Fruit fly (Drosophila melanogaster) whole organism, embryonic: Measurements from ENCODE around the gene MtnD.
A peak's percentile ranks its signal among the peaks of the same experiment; 100 is the strongest.

Source experiments
- Awh ChIP-seq: fragments of 200-800 bp; sonication (Bioruptor generic); IDR thresholded peaks from 2 replicates; pipeline ENCODE4, ENCODE4 v1.3.6; 2022; ENCODE audit warnings: missing biosample characterization, missing genetic modification characterization
- CG10366 ChIP-seq: fragments of 200-800 bp; sonication (Bioruptor generic); IDR thresholded peaks from 2 replicates; pipeline ENCODE4 v1.3.6; 2022; ENCODE audit warnings: missing biosample characterization, missing genetic modification characterization
- CG11504 ChIP-seq: fragments of 200-800 bp; sonication (Bioruptor generic); optimal IDR thresholded peaks from 3 replicates; lab custom pipeline; 2019; ENCODE audit warnings: missing biosample characterization, mild to moderate bottlenecking, missing genetic modification characterization, moderate library complexity
- CG11695 ChIP-seq: fragments of 200-800 bp; sonication (Bioruptor generic); IDR thresholded peaks from 3 replicates; pipeline ENCODE4 v1.3.6; 2022; ENCODE audit warnings: missing biosample characterization, missing genetic modification characterization
- CG12071 ChIP-seq: fragments of 200-800 bp; sonication (Bioruptor generic); optimal IDR thresholded peaks from 3 replicates; lab custom pipeline; 2018; ENCODE audit warnings: missing biosample characterization, mild to moderate bottlenecking, missing genetic modification characterization
- CG12659 ChIP-seq: fragments of 200-800 bp; sonication (Bioruptor generic); optimal IDR thresholded peaks from 3 replicates; lab custom pipeline; 2017; ENCODE audit warnings: mild to moderate bottlenecking, missing biosample characterization, missing genetic modification reagents, missing genetic modification characterization
- CG13775 ChIP-seq: fragments of 200-800 bp; sonication (Bioruptor generic); optimal IDR thresholded peaks from 3 replicates; lab custom pipeline; 2017; ENCODE audit warnings: missing biosample characterization, mild to moderate bottlenecking, missing genetic modification characterization
- CG14965 ChIP-seq: fragments of 200-800 bp; sonication (Bioruptor generic); optimal IDR thresholded peaks from 2 replicates; lab custom pipeline; 2016; ENCODE audit warnings: missing biosample characterization, missing genetic modification characterization, borderline replicate concordance
- CG16863 ChIP-seq: fragments of 200-800 bp; sonication (Bioruptor generic); optimal IDR thresholded peaks from 3 replicates; lab custom pipeline; 2016; ENCODE audit warnings: missing biosample characterization, missing genetic modification characterization
- CG17361 ChIP-seq: fragments of 200-800 bp; sonication (Bioruptor generic); IDR thresholded peaks from 3 replicates; pipeline ENCODE4 v1.3.6; 2022; ENCODE audit warnings: missing biosample characterization, missing genetic modification characterization
- CG31224 ChIP-seq: fragments of 200-800 bp; sonication (Bioruptor generic); IDR thresholded peaks from 2 replicates; pipeline ENCODE4 v1.3.6; 2022; ENCODE audit warnings: missing biosample characterization, missing genetic modification characterization
- CG34224 ChIP-seq: fragments of 200-800 bp; sonication (Bioruptor generic); IDR thresholded peaks from 3 replicates; pipeline ENCODE4 v1.3.6; 2022; ENCODE audit warnings: missing biosample characterization, missing genetic modification characterization; ENCODE audit not compliant: partially characterized antibody
- CG3726 ChIP-seq: fragments of 200-800 bp; sonication (Bioruptor generic); IDR thresholded peaks from 3 replicates; pipeline ENCODE4, ENCODE4 v1.3.6; 2022; ENCODE audit warnings: missing biosample characterization, missing genetic modification characterization
- CG3995 ChIP-seq: fragments of 200-800 bp; sonication (Bioruptor generic); optimal IDR thresholded peaks from 3 replicates; lab custom pipeline; 2016; ENCODE audit warnings: missing biosample characterization, missing genetic modification characterization
- CG4328 ChIP-seq: fragments of 200-800 bp; sonication (Bioruptor generic); optimal IDR thresholded peaks from 3 replicates; lab custom pipeline; 2017; ENCODE audit warnings: missing biosample characterization, missing genetic modification reagents, missing genetic modification characterization
- CG4730 ChIP-seq: fragments of 200-800 bp; sonication (Bioruptor generic); IDR thresholded peaks from 2 replicates; pipeline ENCODE4 v1.3.6; 2022; ENCODE audit warnings: missing biosample characterization, missing genetic modification characterization
- CG5180 ChIP-seq: fragments of 200-800 bp; sonication (Bioruptor generic); optimal IDR thresholded peaks from 3 replicates; lab custom pipeline; 2017; ENCODE audit warnings: missing biosample characterization, missing genetic modification characterization, mild to moderate bottlenecking, moderate library complexity, missing genetic modification reagents
- CG6254 ChIP-seq: fragments of 200-800 bp; sonication (Bioruptor generic); optimal IDR thresholded peaks from 3 replicates; lab custom pipeline; 2017; ENCODE audit warnings: mild to moderate bottlenecking, missing biosample characterization, missing genetic modification reagents, missing genetic modification characterization
- CG6765 ChIP-seq: fragments of 200-800 bp; sonication (Bioruptor generic); optimal IDR thresholded peaks from 3 replicates; lab custom pipeline; 2017; ENCODE audit warnings: missing biosample characterization, mild to moderate bottlenecking, missing genetic modification characterization
- CG6854 ChIP-seq: fragments of 200-800 bp; sonication (Bioruptor generic); optimal IDR thresholded peaks from 3 replicates; lab custom pipeline; 2017; ENCODE audit warnings: missing biosample characterization, mild to moderate bottlenecking, missing genetic modification characterization
- CG7271 ChIP-seq: fragments of 200-800 bp; sonication (Bioruptor generic); optimal IDR thresholded peaks from 2 replicates; lab custom pipeline; 2018; ENCODE audit warnings: missing biosample characterization, mild to moderate bottlenecking, missing genetic modification characterization, moderate library complexity
- CG7987 ChIP-seq: fragments of 200-800 bp; sonication (Bioruptor generic); optimal IDR thresholded peaks from 2 replicates; lab custom pipeline; 2018; ENCODE audit warnings: missing biosample characterization, mild to moderate bottlenecking, missing genetic modification characterization, moderate library complexity
- Camta ChIP-seq: fragments of 200-800 bp; sonication (Bioruptor generic); optimal IDR thresholded peaks from 2 replicates; lab custom pipeline; 2016; ENCODE audit warnings: missing biosample characterization, missing genetic modification characterization
- Dad ChIP-seq: fragments of 200-800 bp; sonication (Bioruptor generic); optimal IDR thresholded peaks from 3 replicates; lab custom pipeline; 2016; ENCODE audit warnings: missing biosample characterization, missing genetic modification characterization
- Fer2 ChIP-seq: fragments of 200-800 bp; sonication (Bioruptor generic); optimal IDR thresholded peaks from 2 replicates; lab custom pipeline; 2018; ENCODE audit warnings: missing biosample characterization, mild to moderate bottlenecking, missing genetic modification characterization, moderate library complexity
- HLHmδ ChIP-seq: fragments of 200-800 bp; sonication (Bioruptor generic); optimal IDR thresholded peaks from 2 replicates; lab custom pipeline; 2018; ENCODE audit warnings: missing biosample characterization, mild to moderate bottlenecking, missing genetic modification characterization, moderate library complexity
- Hand ChIP-seq: fragments of 200-800 bp; sonication (Bioruptor generic); optimal IDR thresholded peaks from 2 replicates; lab custom pipeline; 2017; ENCODE audit warnings: mild to moderate bottlenecking, missing biosample characterization, missing genetic modification reagents, missing genetic modification characterization
- Mes4 ChIP-seq: fragments of 200-800 bp; sonication (Bioruptor generic); optimal IDR thresholded peaks from 2 replicates; lab custom pipeline; 2016; ENCODE audit warnings: missing biosample characterization, missing genetic modification characterization
- Sox102F ChIP-seq: fragments of 200-800 bp; sonication (Bioruptor generic); optimal IDR thresholded peaks from 2 replicates; lab custom pipeline; 2018; ENCODE audit warnings: missing biosample characterization, mild to moderate bottlenecking, missing genetic modification characterization, moderate library complexity
- Taf1 ChIP-seq: fragments of 200-800 bp; sonication (Bioruptor generic); IDR thresholded peaks from 2 replicates; pipeline ENCODE4 v1.3.6; 2022; ENCODE audit warnings: missing biosample characterization, missing genetic modification characterization
- bbx ChIP-seq: fragments of 200-800 bp; sonication (Bioruptor generic); IDR thresholded peaks from 2 replicates; pipeline ENCODE4 v1.3.6; 2022; ENCODE audit warnings: missing biosample characterization, missing genetic modification characterization; ENCODE audit not compliant: partially characterized antibody
- bcd ChIP-seq: fragments of 200-800 bp; sonication (Bioruptor generic); optimal IDR thresholded peaks from 2 replicates; lab custom pipeline; 2017; ENCODE audit warnings: missing biosample characterization, mild to moderate bottlenecking, missing genetic modification characterization
- cg ChIP-seq: fragments of 200-800 bp; sonication (Bioruptor generic); optimal IDR thresholded peaks from 3 replicates; lab custom pipeline; 2019; ENCODE audit warnings: missing biosample characterization, mild to moderate bottlenecking, missing genetic modification characterization, moderate library complexity
- crp ChIP-seq, 2 experiments: fragments of 200-800 bp; sonication (Bioruptor generic); optimal IDR thresholded peaks; 2 replicates in 1 of 2; 3 replicates in 1 of 2; lab custom pipeline; 2017; ENCODE audit warnings: missing biosample characterization in 2 of 2, missing genetic modification characterization in 2 of 2, mild to moderate bottlenecking in 1 of 2, moderate library complexity in 1 of 2
- ems ChIP-seq: fragments of 200-800 bp; sonication (Bioruptor generic); optimal IDR thresholded peaks from 3 replicates; lab custom pipeline; 2016; ENCODE audit warnings: missing biosample characterization, missing genetic modification characterization
- eve ChIP-seq, 2 experiments: fragments of >200 bp; optimal IDR thresholded peaks; 2 replicates each; lab custom pipeline; 2017; ENCODE audit warnings: missing biosample characterization in 2 of 2, missing genetic modification characterization in 2 of 2
- ewg ChIP-seq: fragments of 200-800 bp; sonication (Bioruptor generic); optimal IDR thresholded peaks from 3 replicates; lab custom pipeline; 2017; ENCODE audit warnings: mild to moderate bottlenecking, missing biosample characterization, missing genetic modification reagents, missing genetic modification characterization
- exex ChIP-seq: fragments of 200-800 bp; sonication (Bioruptor generic); optimal IDR thresholded peaks from 4 replicates; lab custom pipeline; 2018; ENCODE audit warnings: missing biosample characterization, mild to moderate bottlenecking, missing genetic modification characterization, moderate library complexity
- fd3F ChIP-seq: fragments of 200-800 bp; sonication (Bioruptor generic); optimal IDR thresholded peaks from 2 replicates; lab custom pipeline; 2018; ENCODE audit warnings: missing biosample characterization, mild to moderate bottlenecking, missing genetic modification characterization, moderate library complexity
- grn ChIP-seq: fragments of 200-800 bp; sonication (Bioruptor generic); optimal IDR thresholded peaks from 3 replicates; lab custom pipeline; 2017; ENCODE audit warnings: missing biosample characterization, missing genetic modification characterization
- jigr1 ChIP-seq: fragments of 200-800 bp; sonication (Bioruptor generic); IDR thresholded peaks from 3 replicates; pipeline ENCODE4 v1.3.6; 2022; ENCODE audit warnings: missing biosample characterization, missing genetic modification characterization
- jumu ChIP-seq: fragments of 200-800 bp; sonication (Bioruptor generic); optimal IDR thresholded peaks from 3 replicates; lab custom pipeline; 2016; ENCODE audit warnings: missing biosample characterization, missing genetic modification characterization
- lmd ChIP-seq: fragments of 200-800 bp; sonication (Bioruptor generic); IDR thresholded peaks from 2 replicates; pipeline ENCODE4 v1.3.6; 2022; ENCODE audit warnings: missing biosample characterization, missing genetic modification characterization
- onecut ChIP-seq: fragments of 200-800 bp; sonication (Bioruptor generic); IDR thresholded peaks from 2 replicates; pipeline ENCODE4 v1.3.6; 2022; ENCODE audit warnings: missing biosample characterization, missing genetic modification characterization
- otp ChIP-seq: fragments of 200-800 bp; sonication (Bioruptor generic); IDR thresholded peaks from 3 replicates; pipeline ENCODE4, ENCODE4 v1.3.6; 2022; ENCODE audit warnings: missing biosample characterization, missing genetic modification characterization
- sens ChIP-seq: fragments of 200-800 bp; sonication (Bioruptor generic); peaks from one replicate; lab custom pipeline; 2016; ENCODE audit warnings: missing biosample characterization, missing genetic modification characterization
- sens-2 ChIP-seq: fragments of 200-800 bp; sonication (Bioruptor generic); IDR thresholded peaks from 2 replicates; pipeline ENCODE4 v1.3.6; 2022; ENCODE audit warnings: missing biosample characterization, missing genetic modification characterization
- sima ChIP-seq: fragments of 200-800 bp; sonication (Bioruptor generic); optimal IDR thresholded peaks from 2 replicates; lab custom pipeline; 2016; ENCODE audit warnings: missing biosample characterization, missing genetic modification characterization
- sisA ChIP-seq: fragments of 200-800 bp; sonication (Bioruptor generic); IDR thresholded peaks from 2 replicates; pipeline ENCODE4 v1.3.6; 2022; ENCODE audit warnings: missing biosample characterization, missing genetic modification characterization
- zen ChIP-seq: fragments of 200-800 bp; sonication (Bioruptor generic); optimal IDR thresholded peaks from 3 replicates; lab custom pipeline; 2018; ENCODE audit warnings: missing biosample characterization, mild to moderate bottlenecking, missing genetic modification characterization, moderate library complexity

The MtnD gene

DNA sequence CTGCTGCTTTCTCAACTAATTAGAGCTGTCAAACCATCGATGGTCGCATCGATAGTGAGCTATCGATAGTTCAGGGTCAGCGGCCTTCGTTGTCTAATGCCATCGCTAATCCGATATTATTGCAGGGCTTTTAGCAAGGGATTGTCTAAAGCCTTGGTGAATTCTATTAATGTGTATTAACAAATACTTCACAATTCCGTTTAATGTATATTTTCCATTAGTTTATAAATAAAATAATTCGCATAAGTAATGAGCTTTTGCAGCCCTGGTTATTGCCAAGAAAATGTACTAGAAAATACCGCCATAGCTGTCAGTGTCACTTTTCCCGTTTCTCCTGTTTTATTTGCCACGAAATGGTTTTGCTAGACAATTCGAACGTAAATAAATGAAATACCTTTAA is 45.1 kb downstream of the MtnD start, which contains the start of the genes EloB and Srp14 (continued):
- TF ChIP-seq CG6254 (GFP tag; lab: Kevin White, UChicago) = no peak
- peak; percentile 84 for TF ChIP-seq Fer2 (tag; lab: Kevin White, UChicago)
- peak; percentile 96 for TF ChIP-seq sens
- peak; percentile 77 for TF ChIP-seq Camta (GFP tag; lab: Kevin White, UChicago)
- TF ChIP-seq Taf1 = peak; percentile 44; the same call in 1 of the 2 replicates
- TF ChIP-seq CG14965 (GFP tag; lab: Kevin White, UChicago) = no peak
- no peak for TF ChIP-seq cg
- no peak for TF ChIP-seq eve (GFP tag; optimal IDR thresholded peaks at IDR 0.05; lab: Kevin White, UChicago)
- TF ChIP-seq otp (GFP tag; lab: Robert Waterston, UW) = peak; percentile 66; the same call in 2 of the 3 replicates
- no peak for TF ChIP-seq ewg (GFP tag; lab: Kevin White, UChicago)
- TF ChIP-seq CG16863 = peak; percentile 74
- TF ChIP-seq Mes4 = peak; percentile 68
- peak; percentile 85 for TF ChIP-seq zen (tag; lab: Kevin White, UChicago)
- TF ChIP-seq CG4328 (GFP tag; lab: Kevin White, UChicago) = peak; percentile 65
- TF ChIP-seq CG5180 (GFP tag; lab: Kevin White, UChicago) = no peak
- no peak for TF ChIP-seq HLHmδ (GFP tag; lab: Kevin White, UChicago)
- peak; percentile 54 for TF ChIP-seq CG6854 (GFP tag; lab: Kevin White, UChicago)
- TF ChIP-seq crp (GFP tag; optimal IDR thresholded peaks at IDR 0.05; lab: Kevin White, UChicago) = peak in 1 of 2 experiments; percentile 27
- peak; percentile 81 for TF ChIP-seq Dad (GFP tag; lab: Kevin White, UChicago)
- TF ChIP-seq sisA (GFP tag; lab: Robert Waterston, UW) = peak; percentile 60
- TF ChIP-seq onecut (GFP tag; lab: Robert Waterston, UW) = peak; percentile 59
- TF ChIP-seq CG10366 (GFP tag; lab: Robert Waterston, UW) = peak; percentile 66
- peak; percentile 82 for TF ChIP-seq ems
- TF ChIP-seq CG12071 = no peak
- peak; percentile 74 for TF ChIP-seq CG11695 (GFP tag; lab: Robert Waterston, UW)
- TF ChIP-seq CG17361 = peak; percentile 83
- peak; percentile 16 for TF ChIP-seq Hand (GFP tag; lab: Kevin White, UChicago)
- TF ChIP-seq CG34224 (GFP tag; lab: Robert Waterston, UW) = peak; percentile 97
- peak; percentile 43; the same call in 1 of the 2 replicates for TF ChIP-seq Awh (GFP tag; lab: Robert Waterston, UW)
- peak; percentile 87 for TF ChIP-seq CG13775 (GFP tag; lab: Kevin White, UChicago)
- TF ChIP-seq CG7271 (tag; lab: Kevin White, UChicago) = no peak
- no peak for TF ChIP-seq jigr1 (GFP tag; lab: Robert Waterston, UW)
- no peak for TF ChIP-seq grn (GFP tag; lab: Kevin White, UChicago)
- peak; percentile 32 for TF ChIP-seq CG3995 (GFP tag; lab: Kevin White, UChicago)
- TF ChIP-seq sens-2 (GFP tag; lab: Robert Waterston, UW) = no peak
- peak; percentile 1 for TF ChIP-seq sima (GFP tag; lab: Kevin White, UChicago)
- TF ChIP-seq CG7987 (GFP tag; lab: Kevin White, UChicago) = peak; percentile 77
- peak; percentile 66 for TF ChIP-seq jumu (GFP tag; lab: Kevin White, UChicago)
- TF ChIP-seq CG3726 (GFP tag; lab: Robert Waterston, UW) = 0 out of 3 replicates have a peak, but pooled peaks have one; percentile 13
- TF ChIP-seq CG6765 (GFP tag; lab: Kevin White, UChicago) = peak; percentile 78
- TF ChIP-seq lmd (GFP tag; lab: Robert Waterston, UW) = peak; percentile 78
- peak; percentile 96 for TF ChIP-seq bbx
- peak; percentile 48; the same call in 1 of the 2 replicates for TF ChIP-seq CG4730 (GFP tag; lab: Robert Waterston, UW)
- TF ChIP-seq CG11504 (tag; lab: Kevin White, UChicago) = no peak
- no peak for TF ChIP-seq exex
- peak; percentile 90 for TF ChIP-seq CG12659 (GFP tag; lab: Kevin White, UChicago)
- TF ChIP-seq bcd (GFP tag; lab: Kevin White, UChicago) = peak; percentile 72
- TF ChIP-seq fd3F (GFP tag; lab: Kevin White, UChicago) = peak; percentile 65
- TF ChIP-seq CG31224 (GFP tag; lab: Robert Waterston, UW) = peak; percentile 20; the same call in 1 of the 2 replicates
- no peak for TF ChIP-seq Sox102F (GFP tag; lab: Kevin White, UChicago)
